Worm (Caenorhabditis elegans): ENCODE measurements around the gene F16G10.3.

ce11 chrII:2422427-2422826 lies 50.2 kb downstream of the F16G10.3 start:
- TF ChIP-seq med-1 (GFP tag; optimal IDR thresholded peaks at IDR 0.05; ENCODE audit: insufficient read depth) (no peak), klf-2 (GFP tag; conservative IDR thresholded peaks at IDR 0.05) (no peak), ref-1 (GFP tag; conservative IDR thresholded peaks at IDR 0.05) (no peak), cog-1 (tag; optimal IDR thresholded peaks at IDR 0.05) (no peak), flt-1 (GFP tag; IDR thresholded peaks at IDR 0.05) (no peak), T22C8.4 (GFP tag; IDR thresholded peaks at IDR 0.05) (no peak), ztf-23 (GFP tag; IDR thresholded peaks at IDR 0.05) (no peak), ztf-29 (GFP tag; IDR thresholded peaks at IDR 0.05) (no peak)
